Fruit fly (Drosophila melanogaster): ENCODE data around the gene CG31360.

The CG31360 gene

DNA sequence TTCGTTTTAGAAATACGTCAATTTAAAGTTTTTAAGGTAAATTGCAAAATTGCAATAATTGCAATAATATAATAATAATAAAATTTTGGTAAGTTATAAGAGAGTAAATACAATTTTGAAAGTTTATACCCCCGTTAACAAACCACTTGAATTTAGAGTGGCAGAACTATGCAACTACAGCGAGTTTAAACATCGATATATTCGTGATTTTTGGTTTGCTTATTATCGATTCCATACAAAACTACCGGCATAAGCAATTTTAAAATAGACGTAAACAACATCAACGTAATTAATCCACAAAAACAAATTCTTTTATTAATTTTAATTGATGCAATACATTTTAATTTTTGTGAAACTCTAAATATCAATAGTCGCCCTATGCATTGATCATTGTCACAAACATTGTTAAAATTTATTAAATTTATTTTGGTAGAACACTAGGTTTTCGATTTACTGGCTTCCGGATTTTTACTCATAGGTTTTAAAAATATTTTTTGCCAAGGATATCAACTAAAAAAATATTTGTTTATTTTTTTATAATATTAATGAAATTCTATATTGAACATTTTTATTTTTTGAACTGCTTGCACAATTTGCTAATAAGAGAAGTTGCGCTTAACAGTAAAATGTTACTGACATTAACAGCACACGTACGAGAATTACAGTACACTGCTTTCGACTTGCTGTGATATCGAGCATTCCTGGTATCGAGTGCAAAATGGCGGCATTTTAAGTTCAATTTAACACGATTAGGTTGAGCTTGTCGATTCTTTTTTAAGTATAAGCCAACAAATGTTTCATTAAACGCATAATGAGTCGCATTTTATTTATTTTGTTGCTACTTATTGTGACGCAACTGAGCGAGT lies 34.1 kb downstream of the CG31360 start, which contains the start of gene Pxt:
Pxt (plus strand) TSS at position 695 of the 866 bp plus-strand sequence.
- TF ChIP-seq usp (GFP tag; optimal IDR thresholded peaks at IDR 0.05), result no peak
- no peak for TF ChIP-seq CG8478 (optimal IDR thresholded peaks at IDR 0.05)
- TF ChIP-seq EcR (GFP tag; optimal IDR thresholded peaks at IDR 0.05), result no peak
- no peak for TF ChIP-seq Dll (optimal IDR thresholded peaks at IDR 0.05)
- TF ChIP-seq psq (optimal IDR thresholded peaks at IDR 0.05), result no peak
- no peak for TF ChIP-seq pan (optimal IDR thresholded peaks at IDR 0.05)

dm6 chr3R:17724963-17725362 lies 40.1 kb downstream of the CG31360 start, which contains the start of gene Atg8b:
Gene Atg8b, minus strand, starts transcription at chr3R:17725063.
- TF ChIP-seq psq (optimal IDR thresholded peaks at IDR 0.05) (no peak), CG8478 (optimal IDR thresholded peaks at IDR 0.05) (no peak), usp (GFP tag; optimal IDR thresholded peaks at IDR 0.05) (no peak), pan (optimal IDR thresholded peaks at IDR 0.05) (no peak), EcR (GFP tag; optimal IDR thresholded peaks at IDR 0.05) (no peak), Dll (optimal IDR thresholded peaks at IDR 0.05) (no peak)

DNA sequence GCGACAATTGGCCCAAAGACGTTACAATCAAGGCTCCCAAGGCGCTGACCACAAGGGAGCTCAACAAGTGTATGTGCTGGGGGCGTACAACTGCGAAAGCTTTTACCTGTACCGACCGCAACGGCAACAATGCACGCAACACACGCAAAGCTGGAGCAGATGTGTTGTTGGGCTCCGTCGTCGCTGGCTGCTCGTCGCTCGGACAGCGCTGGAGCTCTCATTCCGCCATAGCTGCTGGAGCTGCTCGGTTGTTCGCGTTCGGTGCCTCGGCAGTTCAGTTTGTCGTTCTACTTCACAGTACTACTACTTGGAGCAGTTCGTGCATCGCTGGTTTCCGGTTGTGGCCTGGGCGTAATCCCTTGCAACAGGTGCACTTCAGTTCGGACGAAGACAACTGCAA lies 40.7 kb downstream of the CG31360 start, which contains the start of gene Lgr1:
Lgr1 (plus strand) TSS at position 220 of the 400 bp plus-strand sequence.
- TF ChIP-seq EcR (GFP tag; optimal IDR thresholded peaks at IDR 0.05) (no peak), psq (optimal IDR thresholded peaks at IDR 0.05) (no peak), usp (GFP tag; optimal IDR thresholded peaks at IDR 0.05) (no peak), CG8478 (optimal IDR thresholded peaks at IDR 0.05) (no peak), pan (optimal IDR thresholded peaks at IDR 0.05) (no peak), Dll (optimal IDR thresholded peaks at IDR 0.05) (no peak)

- TF ChIP-seq psq (optimal IDR thresholded peaks at IDR 0.05) (no peak), usp (GFP tag; optimal IDR thresholded peaks at IDR 0.05) (no peak), EcR (GFP tag; optimal IDR thresholded peaks at IDR 0.05) (no peak), Dll (optimal IDR thresholded peaks at IDR 0.05) (no peak), pan (optimal IDR thresholded peaks at IDR 0.05) (no peak), CG8478 (optimal IDR thresholded peaks at IDR 0.05) (no peak)
Observed at dm6 chr3R:17733261-17733660, 48.4 kb downstream of the CG31360 start, which contains the start of gene CG14321. Gene CG14321, plus strand, starts transcription at chr3R:17733598.

All from whole organism.